Worm (Caenorhabditis elegans): ENCODE data around the gene C13A2.12.

DNA sequence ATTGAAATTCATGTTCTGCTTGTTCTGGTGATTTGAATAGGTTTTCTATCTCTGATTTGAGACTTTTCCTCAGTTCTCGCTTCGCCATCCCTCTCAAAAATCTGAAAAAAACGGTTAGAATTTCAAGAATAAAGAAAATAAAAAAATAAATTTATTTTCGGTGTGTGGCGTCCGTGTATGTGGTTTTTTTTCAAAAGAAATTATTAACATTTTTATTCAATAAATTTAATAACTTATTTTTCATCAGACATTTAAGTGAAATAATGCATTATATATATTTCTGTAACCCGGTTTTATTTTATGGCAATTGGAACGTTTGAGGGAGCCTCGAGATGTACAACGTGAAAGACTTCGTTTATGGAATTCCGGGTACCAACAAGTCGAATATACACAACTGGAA lies 24.3 kb upstream of the C13A2.12 start, which contains the start of gene C05C8.5:
- TF ChIP-seq ets-7 (tag; optimal IDR thresholded peaks at IDR 0.05) (no peak), sea-1 (GFP tag; conservative IDR thresholded peaks at IDR 0.05) (no peak), ama-1 (optimal IDR thresholded peaks at IDR 0.05) (no peak), flt-1 (GFP tag; IDR thresholded peaks at IDR 0.05) (no peak)
